Worm (Caenorhabditis elegans) whole organism, early embryonic: ENCODE data around the gene R09A8.5.

ENCODE experiments used
- B0310.2 ChIP-seq: sonication (generic microtip); optimal IDR thresholded peaks from 2 replicates; lab custom pipeline; 2016; ENCODE audit warnings: mild to moderate bottlenecking, missing genetic modification characterization, missing compliant biosample characterization
- ama-1 ChIP-seq: fragments of 150-350 bp; optimal IDR thresholded peaks from 2 replicates; lab custom pipeline; 2014
- ceh-13 ChIP-seq: fragments of 200-800 bp; sonication (Bioruptor generic); optimal IDR thresholded peaks from 2 replicates; lab custom pipeline; 2018; ENCODE audit warnings: mild to moderate bottlenecking, missing genetic modification characterization, missing compliant biosample characterization
- flt-1 ChIP-seq: fragments of 200-800 bp; sonication (Bioruptor generic); IDR thresholded peaks from 2 replicates; pipeline ENCODE4 v1.3.6; 2022; ENCODE audit warnings: missing genetic modification characterization, missing compliant biosample characterization
- hmbx-1 ChIP-seq: sonication (generic microtip); optimal IDR thresholded peaks from 2 replicates; lab custom pipeline; 2016; ENCODE audit warnings: mild to moderate bottlenecking, missing genetic modification characterization, missing compliant biosample characterization
- hnd-1 ChIP-seq: sonication (generic microtip); optimal IDR thresholded peaks from 2 replicates; lab custom pipeline; 2016; ENCODE audit warnings: missing genetic modification characterization, missing compliant biosample characterization
- pes-1 ChIP-seq: fragments of 200-800 bp; sonication (Bioruptor generic); IDR thresholded peaks from 2 replicates; pipeline ENCODE4 v1.3.6; 2022; ENCODE audit warnings: missing genetic modification reagents, missing genetic modification characterization, missing compliant biosample characterization
- scrt-1 ChIP-seq: fragments of 200-800 bp; sonication (Bioruptor generic); IDR thresholded peaks from 2 replicates; pipeline ENCODE4 v1.3.6; 2022; ENCODE audit warnings: missing genetic modification characterization, missing compliant biosample characterization
- tbx-11 ChIP-seq: fragments of 200-800 bp; sonication (Bioruptor generic); IDR thresholded peaks from 2 replicates; pipeline ENCODE4 v1.3.6; 2022; ENCODE audit warnings: missing genetic modification characterization, missing compliant biosample characterization
- tbx-37 ChIP-seq: fragments of 200-800 bp; sonication (Bioruptor generic); conservative IDR thresholded peaks from 2 replicates; pipeline ENCODE4 v1.3.6; 2022; ENCODE audit warnings: missing genetic modification reagents, missing genetic modification characterization, missing compliant biosample characterization
- tra-4 ChIP-seq: sonication (generic microtip); optimal IDR thresholded peaks from 2 replicates; lab custom pipeline; 2017; ENCODE audit warnings: missing genetic modification characterization, missing compliant biosample characterization

ce11 chrX:12595954-12596353 lies 44.4 kb downstream of the R09A8.5 start:
- no peak for TF ChIP-seq ama-1
- no peak for TF ChIP-seq tbx-11
- TF ChIP-seq tbx-37 (GFP tag; lab: Robert Waterston, UW) = no peak
- no peak for TF ChIP-seq tra-4 (tag; lab: Kevin White, UChicago)
- no peak for TF ChIP-seq flt-1 (GFP tag; lab: Robert Waterston, UW)
- no peak for TF ChIP-seq B0310.2 (tag; lab: Kevin White, UChicago)
- no peak for TF ChIP-seq scrt-1 (GFP tag; lab: Robert Waterston, UW)
- TF ChIP-seq ceh-13 (GFP tag; lab: Kevin White, UChicago) = no peak
- TF ChIP-seq hnd-1 (tag; lab: Kevin White, UChicago) = no peak
- TF ChIP-seq pes-1 = no peak
- TF ChIP-seq hmbx-1 (tag; lab: Kevin White, UChicago) = no peak
